Fruit fly (Drosophila melanogaster) whole organism, embryonic: Measurements from ENCODE around the gene CG6656.

ENCODE experiments used
- Atf6 ChIP-seq: fragments of 200-800 bp; sonication (Bioruptor generic); IDR thresholded peaks from 2 replicates; pipeline ENCODE4 v1.3.6; 2022; ENCODE audit warnings: missing biosample characterization, missing genetic modification characterization
- Awh ChIP-seq: fragments of 200-800 bp; sonication (Bioruptor generic); IDR thresholded peaks from 2 replicates; pipeline ENCODE4, ENCODE4 v1.3.6; 2022; ENCODE audit warnings: missing biosample characterization, missing genetic modification characterization
- BEAF-32 ChIP-seq: fragments of 200-800 bp; sonication (Bioruptor generic); optimal IDR thresholded peaks from 3 replicates; lab custom pipeline; 2017; ENCODE audit warnings: missing biosample characterization, missing genetic modification characterization, mild to moderate bottlenecking, moderate library complexity, missing genetic modification reagents
- BtbVII ChIP-seq: fragments of 200-800 bp; sonication (Bioruptor generic); optimal IDR thresholded peaks from 3 replicates; lab custom pipeline; 2017; ENCODE audit warnings: missing biosample characterization, mild to moderate bottlenecking, missing genetic modification characterization
- CG10366 ChIP-seq: fragments of 200-800 bp; sonication (Bioruptor generic); IDR thresholded peaks from 2 replicates; pipeline ENCODE4 v1.3.6; 2022; ENCODE audit warnings: missing biosample characterization, missing genetic modification characterization
- CG10543 ChIP-seq: fragments of 200-800 bp; sonication (Bioruptor generic); optimal IDR thresholded peaks from 3 replicates; lab custom pipeline; 2017; ENCODE audit warnings: missing biosample characterization, mild to moderate bottlenecking, missing genetic modification characterization, moderate library complexity
- CG11695 ChIP-seq: fragments of 200-800 bp; sonication (Bioruptor generic); IDR thresholded peaks from 3 replicates; pipeline ENCODE4 v1.3.6; 2022; ENCODE audit warnings: missing biosample characterization, missing genetic modification characterization
- CG12659 ChIP-seq: fragments of 200-800 bp; sonication (Bioruptor generic); optimal IDR thresholded peaks from 3 replicates; lab custom pipeline; 2017; ENCODE audit warnings: mild to moderate bottlenecking, missing biosample characterization, missing genetic modification reagents, missing genetic modification characterization
- CG12942 ChIP-seq: fragments of 200-800 bp; sonication (Bioruptor generic); optimal IDR thresholded peaks from 3 replicates; lab custom pipeline; 2016; ENCODE audit warnings: missing biosample characterization, missing genetic modification characterization
- CG14860 ChIP-seq: fragments of 200-800 bp; sonication (Bioruptor generic); IDR thresholded peaks from 3 replicates; pipeline ENCODE4 v1.3.6; 2022; ENCODE audit warnings: missing biosample characterization, missing genetic modification characterization; ENCODE audit not compliant: partially characterized antibody
- CG1602 ChIP-seq: fragments of 200-800 bp; sonication (Bioruptor generic); optimal IDR thresholded peaks from 3 replicates; lab custom pipeline; 2016; ENCODE audit warnings: missing biosample characterization, missing genetic modification characterization
- CG1647 ChIP-seq: fragments of 200-800 bp; sonication (Bioruptor generic); optimal IDR thresholded peaks from 3 replicates; lab custom pipeline; 2016; ENCODE audit warnings: missing biosample characterization, missing genetic modification characterization
- CG18262 ChIP-seq: fragments of 200-800 bp; optimal IDR thresholded peaks from 3 replicates; lab custom pipeline; 2019; ENCODE audit warnings: missing biosample characterization, mild to moderate bottlenecking, missing genetic modification characterization, moderate library complexity
- CG30403 ChIP-seq: fragments of 200-800 bp; sonication (Bioruptor generic); optimal IDR thresholded peaks from 3 replicates; lab custom pipeline; 2016; ENCODE audit warnings: missing biosample characterization, missing genetic modification characterization
- CG6689 ChIP-seq: fragments of 200-800 bp; sonication (Bioruptor generic); IDR thresholded peaks from 2 replicates; pipeline ENCODE4 v1.3.6; 2022; ENCODE audit warnings: missing biosample characterization, missing genetic modification characterization
- CG6765 ChIP-seq: fragments of 200-800 bp; sonication (Bioruptor generic); optimal IDR thresholded peaks from 3 replicates; lab custom pipeline; 2017; ENCODE audit warnings: missing biosample characterization, mild to moderate bottlenecking, missing genetic modification characterization
- CG8281 ChIP-seq: fragments of 200-800 bp; sonication (Bioruptor generic); optimal IDR thresholded peaks from 2 replicates; lab custom pipeline; 2018; ENCODE audit warnings: missing biosample characterization, mild to moderate bottlenecking, missing genetic modification characterization, moderate library complexity
- CG8359 ChIP-seq: fragments of 200-800 bp; sonication (Bioruptor generic); optimal IDR thresholded peaks from 2 replicates; lab custom pipeline; 2017; ENCODE audit warnings: missing biosample characterization, mild to moderate bottlenecking, missing genetic modification characterization, borderline replicate concordance
- Doc2 ChIP-seq: fragments of 200-800 bp; sonication (Bioruptor generic); IDR thresholded peaks from 2 replicates; pipeline ENCODE4 v1.3.6; 2022; ENCODE audit warnings: missing biosample characterization, missing genetic modification characterization
- E2f1 ChIP-seq: fragments of 200-800 bp; sonication (Bioruptor generic); IDR thresholded peaks from 2 replicates; pipeline ENCODE4 v1.3.6; 2022; ENCODE audit warnings: missing biosample characterization, missing genetic modification characterization
- Eip74EF ChIP-seq, 2 experiments: fragments of 200-800 bp in 1 of 2; fragments of >200 bp in 1 of 2; sonication (Bioruptor generic) in 1 of 2; optimal IDR thresholded peaks; 2 replicates each; lab custom pipeline; 2017 to 2019; ENCODE audit warnings: missing biosample characterization in 2 of 2, missing genetic modification characterization in 2 of 2, mild to moderate bottlenecking in 1 of 2, moderate library complexity in 1 of 2
- Elba2 ChIP-seq: fragments of 200-800 bp; sonication (Bioruptor generic); optimal IDR thresholded peaks from 3 replicates; lab custom pipeline; 2016; ENCODE audit warnings: missing biosample characterization, missing genetic modification characterization
- HLH3B ChIP-seq: fragments of 200-800 bp; sonication (Bioruptor generic); IDR thresholded peaks from 2 replicates; pipeline ENCODE4 v1.3.6; 2022; ENCODE audit warnings: missing biosample characterization, missing genetic modification characterization
- Oli ChIP-seq: fragments of 200-800 bp; sonication (Bioruptor generic); optimal IDR thresholded peaks from 2 replicates; lab custom pipeline; 2018; ENCODE audit warnings: missing biosample characterization, mild to moderate bottlenecking, missing genetic modification characterization, moderate library complexity
- Sox100B ChIP-seq: fragments of 200-800 bp; sonication (Bioruptor generic); optimal IDR thresholded peaks from 3 replicates; lab custom pipeline; 2018; ENCODE audit warnings: missing biosample characterization, mild to moderate bottlenecking, missing genetic modification characterization
- Sry-δ ChIP-seq: fragments of 200-800 bp; sonication (Bioruptor generic); optimal IDR thresholded peaks from 2 replicates; lab custom pipeline; 2016; ENCODE audit warnings: missing biosample characterization, missing genetic modification characterization
- Vsx1 ChIP-seq: fragments of 200-800 bp; sonication (Bioruptor generic); optimal IDR thresholded peaks from 2 replicates; lab custom pipeline; 2017; ENCODE audit warnings: missing biosample characterization, mild to moderate bottlenecking, missing genetic modification characterization, missing genetic modification reagents
- abd-A ChIP-seq: fragments of 200-800 bp; sonication (Bioruptor generic); optimal IDR thresholded peaks from 3 replicates; lab custom pipeline; 2019; ENCODE audit warnings: missing biosample characterization, mild to moderate bottlenecking, missing genetic modification characterization, moderate library complexity
- ac ChIP-seq: fragments of 200-800 bp; sonication (Bioruptor generic); optimal IDR thresholded peaks from 3 replicates; lab custom pipeline; 2017; ENCODE audit warnings: missing biosample characterization, mild to moderate bottlenecking, missing genetic modification characterization
- ara ChIP-seq: fragments of 200-800 bp; sonication (Bioruptor generic); IDR thresholded peaks from 2 replicates; pipeline ENCODE4 v1.3.6; 2022; ENCODE audit warnings: missing biosample characterization, missing genetic modification characterization
- bsh ChIP-seq, 2 experiments: fragments of 200-800 bp; sonication (Bioruptor generic); optimal IDR thresholded peaks; 2 replicates each; lab custom pipeline; 2017 to 2018; ENCODE audit warnings: mild to moderate bottlenecking in 2 of 2, missing biosample characterization in 2 of 2, missing genetic modification characterization in 2 of 2, moderate library complexity in 1 of 2
- fd102C ChIP-seq: fragments of 200-800 bp; sonication (Bioruptor generic); optimal IDR thresholded peaks from 2 replicates; lab custom pipeline; 2018; ENCODE audit warnings: missing biosample characterization, mild to moderate bottlenecking, missing genetic modification characterization, moderate library complexity
- gce ChIP-seq: fragments of 200-800 bp; sonication (Bioruptor generic); IDR thresholded peaks from 3 replicates; pipeline ENCODE4 v1.3.6; 2022; ENCODE audit warnings: missing biosample characterization, missing genetic modification characterization
- gcm ChIP-seq: fragments of 200-800 bp; sonication (Bioruptor generic); optimal IDR thresholded peaks from 2 replicates; lab custom pipeline; 2019; ENCODE audit warnings: missing biosample characterization, mild to moderate bottlenecking, missing genetic modification characterization, moderate library complexity
- gcm2 ChIP-seq: fragments of 200-800 bp; sonication (Bioruptor generic); optimal IDR thresholded peaks from 2 replicates; lab custom pipeline; 2016; ENCODE audit warnings: missing biosample characterization, missing genetic modification characterization
- gem ChIP-seq: fragments of 200-800 bp; sonication (Bioruptor generic); optimal IDR thresholded peaks from 2 replicates; lab custom pipeline; 2019; ENCODE audit warnings: missing biosample characterization, mild to moderate bottlenecking, missing genetic modification characterization, moderate library complexity
- grau ChIP-seq: fragments of 200-800 bp; optimal IDR thresholded peaks from 3 replicates; lab custom pipeline; 2019; ENCODE audit warnings: missing biosample characterization, mild to moderate bottlenecking, missing genetic modification characterization, moderate library complexity
- gsb-n ChIP-seq: fragments of 200-800 bp; sonication (Bioruptor generic); optimal IDR thresholded peaks from 3 replicates; lab custom pipeline; 2018; ENCODE audit warnings: missing biosample characterization, mild to moderate bottlenecking, missing genetic modification characterization
- hth ChIP-seq: fragments of >200 bp; optimal IDR thresholded peaks from 2 replicates; lab custom pipeline; 2017; ENCODE audit warnings: inconsistent platforms
- jumu ChIP-seq: fragments of 200-800 bp; sonication (Bioruptor generic); optimal IDR thresholded peaks from 3 replicates; lab custom pipeline; 2016; ENCODE audit warnings: missing biosample characterization, missing genetic modification characterization
- kah ChIP-seq: fragments of 200-800 bp; sonication (Bioruptor generic); optimal IDR thresholded peaks from 2 replicates; lab custom pipeline; 2018; ENCODE audit warnings: missing biosample characterization, mild to moderate bottlenecking, missing genetic modification characterization
- lab ChIP-seq: fragments of 200-800 bp; sonication (Bioruptor generic); optimal IDR thresholded peaks from 3 replicates; lab custom pipeline; 2017; ENCODE audit warnings: missing biosample characterization, missing genetic modification characterization, mild to moderate bottlenecking, moderate library complexity, missing genetic modification reagents
- lbe ChIP-seq: fragments of 200-800 bp; sonication (Bioruptor generic); optimal IDR thresholded peaks from 2 replicates; lab custom pipeline; 2016; ENCODE audit warnings: missing biosample characterization, mild to moderate bottlenecking, missing genetic modification characterization
- lilli ChIP-seq: fragments of 200-800 bp; sonication (Bioruptor generic); optimal IDR thresholded peaks from 3 replicates; lab custom pipeline; 2016; ENCODE audit warnings: missing biosample characterization, missing genetic modification characterization
- nerfin-2 ChIP-seq: fragments of 200-800 bp; sonication (Bioruptor generic); IDR thresholded peaks from 2 replicates; pipeline ENCODE4 v1.3.6; 2022; ENCODE audit warnings: missing biosample characterization, missing genetic modification characterization; ENCODE audit not compliant: partially characterized antibody
- pros ChIP-seq: fragments of 200-800 bp; sonication (Bioruptor generic); optimal IDR thresholded peaks from 3 replicates; lab custom pipeline; 2019; ENCODE audit warnings: missing biosample characterization, mild to moderate bottlenecking, missing genetic modification characterization, moderate library complexity
- schlank ChIP-seq: fragments of 200-800 bp; sonication (Bioruptor generic); optimal IDR thresholded peaks from 2 replicates; lab custom pipeline; 2018; ENCODE audit warnings: missing biosample characterization, mild to moderate bottlenecking, missing genetic modification characterization
- sens-2 ChIP-seq: fragments of 200-800 bp; sonication (Bioruptor generic); IDR thresholded peaks from 2 replicates; pipeline ENCODE4 v1.3.6; 2022; ENCODE audit warnings: missing biosample characterization, missing genetic modification characterization
- sqz ChIP-seq: fragments of 200-800 bp; sonication (Bioruptor generic); optimal IDR thresholded peaks from 3 replicates; lab custom pipeline; 2018; ENCODE audit warnings: missing biosample characterization, mild to moderate bottlenecking, missing genetic modification characterization
- tgo ChIP-seq: fragments of 200-800 bp; sonication (Bioruptor generic); IDR thresholded peaks from 3 replicates; pipeline ENCODE4 v1.3.6; 2022; ENCODE audit warnings: missing biosample characterization, missing genetic modification characterization
- z ChIP-seq: fragments of 200-800 bp; sonication (Bioruptor generic); IDR thresholded peaks from 3 replicates; pipeline ENCODE4 v1.3.6; 2022; ENCODE audit warnings: missing biosample characterization, missing genetic modification characterization

CG6656 gene

dm6 chr3R:21839636-21840035 is 35.5 kb upstream of the CG6656 start (continued):
- TF ChIP-seq gcm2 (GFP tag; lab: Kevin White, UChicago) (no peak), E2f1 (no peak), gem (tag; lab: Kevin White, UChicago) (peak; percentile 64), CG8281 (tag; lab: Kevin White, UChicago) (no peak), HLH3B (GFP tag; lab: Robert Waterston, UW) (no peak), sqz (GFP tag; lab: Kevin White, UChicago) (no peak), CG18262 (tag; lab: Kevin White, UChicago) (peak; percentile 63), BEAF-32 (GFP tag; lab: Kevin White, UChicago) (no peak), grau (tag; lab: Kevin White, UChicago) (peak; percentile 43), CG10366 (GFP tag; lab: Robert Waterston, UW) (no peak), CG10543 (no peak), lab (GFP tag; lab: Kevin White, UChicago) (peak; percentile 42), Elba2 (GFP tag; lab: Kevin White, UChicago) (no peak), schlank (tag; lab: Kevin White, UChicago) (no peak), hth (lab: Kevin White, UChicago) (no peak), gsb-n (peak; percentile 13), CG14860 (GFP tag; lab: Robert Waterston, UW) (no peak), pros (no peak), gce (GFP tag; lab: Robert Waterston, UW) (no peak), nerfin-2 (GFP tag; lab: Robert Waterston, UW) (no peak), CG30403 (GFP tag; lab: Kevin White, UChicago) (no peak), CG12659 (peak; percentile 11), Atf6 (GFP tag; lab: Robert Waterston, UW) (no peak), fd102C (GFP tag; lab: Kevin White, UChicago) (no peak), tgo (GFP tag; lab: Robert Waterston, UW) (no peak), Awh (GFP tag; lab: Robert Waterston, UW) (no peak), kah (GFP tag; lab: Kevin White, UChicago) (peak; percentile 10), Vsx1 (GFP tag; lab: Kevin White, UChicago) (no peak), ara (GFP tag; lab: Robert Waterston, UW) (no peak), lbe (no peak), CG8359 (GFP tag; lab: Kevin White, UChicago) (no peak), BtbVII (peak; percentile 33), ac (GFP tag; lab: Kevin White, UChicago) (no peak), jumu (GFP tag; lab: Kevin White, UChicago) (no peak), Oli (tag; lab: Kevin White, UChicago) (peak; percentile 11), Sry-δ (no peak), CG1647 (no peak), gcm (GFP tag; lab: Kevin White, UChicago) (no peak), lilli (GFP tag; lab: Kevin White, UChicago) (no peak), bsh (GFP tag; optimal IDR thresholded peaks at IDR 0.05; lab: Kevin White, UChicago) (peak in 1 of 2 experiments; percentile 26), CG11695 (GFP tag; lab: Robert Waterston, UW) (no peak), sens-2 (GFP tag; lab: Robert Waterston, UW) (no peak), Sox100B (GFP tag; lab: Kevin White, UChicago) (peak; percentile 65), CG6689 (GFP tag; lab: Robert Waterston, UW) (peak; percentile 35; the same call in 1 of the 2 replicates), CG12942 (GFP tag; lab: Kevin White, UChicago) (no peak), CG1602 (GFP tag; lab: Kevin White, UChicago) (no peak), Eip74EF (GFP tag; optimal IDR thresholded peaks at IDR 0.05; lab: Kevin White, UChicago) (no peak), Doc2 (GFP tag; lab: Robert Waterston, UW) (no peak), abd-A (tag; lab: Kevin White, UChicago) (no peak), CG6765 (GFP tag; lab: Kevin White, UChicago) (no peak), z (GFP tag; lab: Robert Waterston, UW) (no peak)
